Fruit fly (Drosophila melanogaster): ENCODE data around the gene CG10237.
A peak's percentile ranks its signal among the peaks of the same experiment; 100 is the strongest.

CG10237 gene

dm6 chr2L:19453381-19453780 lies 10.9 kb upstream of the CG10237 start, which contains the start of gene Top2 (continued):
- TF ChIP-seq CG10209 (GFP tag; optimal IDR thresholded peaks at IDR 0.05) (no peak), D (optimal IDR thresholded peaks at IDR 0.05) (no peak), D (GFP tag; optimal IDR thresholded peaks at IDR 0.05) (no peak), chinmo (GFP tag; IDR thresholded peaks at IDR 0.05; ENCODE audit: partially characterized antibody) (peak; percentile 72; the same call in 2 of the 4 replicates), GATAe (GFP tag; conservative IDR thresholded peaks at IDR 0.05) (no peak), odd (GFP tag; optimal IDR thresholded peaks at IDR 0.05) (no peak), Elba2 (GFP tag; optimal IDR thresholded peaks at IDR 0.05) (peak; percentile 4), CG9932 (GFP tag; IDR thresholded peaks at IDR 0.05) (peak; percentile 67), CG6254 (GFP tag; optimal IDR thresholded peaks at IDR 0.05) (no peak), CG8359 (GFP tag; optimal IDR thresholded peaks at IDR 0.05; ENCODE audit: borderline replicate concordance) (no peak), Ptx1 (GFP tag; IDR thresholded peaks at IDR 0.05) (0 out of 2 replicates have a peak, but pooled peaks have one; percentile 32), bigmax (GFP tag; optimal IDR thresholded peaks at IDR 0.05) (peak; percentile 5), CG31224 (GFP tag; IDR thresholded peaks at IDR 0.05) (no peak), lbe (GFP tag; optimal IDR thresholded peaks at IDR 0.05) (no peak), CG10267 (tag; optimal IDR thresholded peaks at IDR 0.05) (peak; percentile 90), sr (GFP tag; IDR thresholded peaks at IDR 0.05) (no peak), Ssrp (tag; optimal IDR thresholded peaks at IDR 0.05) (peak; percentile 43), MBD-R2 (GFP tag; IDR thresholded peaks at IDR 0.05) (peak; percentile 89), gcm (GFP tag; optimal IDR thresholded peaks at IDR 0.05) (no peak), CG3838 (GFP tag; optimal IDR thresholded peaks at IDR 0.05) (no peak), CG8281 (tag; optimal IDR thresholded peaks at IDR 0.05) (no peak), twi (tag; optimal IDR thresholded peaks at IDR 0.05) (peak; percentile 8), bowl (GFP tag; IDR thresholded peaks at IDR 0.05) (no peak), CG12391 (tag; optimal IDR thresholded peaks at IDR 0.05) (peak; percentile 57), sens (GFP tag) (peak; percentile 78), CG16779 (GFP tag; IDR thresholded peaks at IDR 0.05) (no peak), trem (tag; optimal IDR thresholded peaks at IDR 0.05) (peak; percentile 78), Kr (GFP tag; optimal IDR thresholded peaks at IDR 0.05) (no peak), CG15269 (tag; optimal IDR thresholded peaks at IDR 0.05) (no peak), CG14667 (GFP tag; IDR thresholded peaks at IDR 0.05) (no peak), schlank (tag; optimal IDR thresholded peaks at IDR 0.05) (no peak), CG32772 (GFP tag; IDR thresholded peaks at IDR 0.05) (no peak), ato (GFP tag; IDR thresholded peaks at IDR 0.05; ENCODE audit: partially characterized antibody) (peak; percentile 80), CG11456 (GFP tag; IDR thresholded peaks at IDR 0.05) (peak; percentile 61; the same call in 1 of the 3 replicates), Hmr (GFP tag; optimal IDR thresholded peaks at IDR 0.05) (peak; percentile 82), Hsf (GFP tag; optimal IDR thresholded peaks at IDR 0.05) (peak; percentile 39), CG17361 (GFP tag; IDR thresholded peaks at IDR 0.05) (no peak), B-H2 (GFP tag; optimal IDR thresholded peaks at IDR 0.05) (peak; percentile 54), Dfd (GFP tag; optimal IDR thresholded peaks at IDR 0.05) (no peak), sob (GFP tag; IDR thresholded peaks at IDR 0.05) (peak; percentile 48; the same call in 1 of the 2 replicates), CG7271 (tag; optimal IDR thresholded peaks at IDR 0.05) (peak; percentile 18), Lpt (GFP tag; optimal IDR thresholded peaks at IDR 0.05) (no peak), pan (optimal IDR thresholded peaks at IDR 0.05) (no peak), pan (GFP tag; optimal IDR thresholded peaks at IDR 0.05 in 1 of 2, IDR thresholded peaks at IDR 0.05 in 1 of 2) (no peak), CG18619 (GFP tag; optimal IDR thresholded peaks at IDR 0.05) (no peak), croc (GFP tag; conservative IDR thresholded peaks at IDR 0.05) (no peak), ash1 (GFP tag; optimal IDR thresholded peaks at IDR 0.05) (no peak), Nf-YC (tag; optimal IDR thresholded peaks at IDR 0.05) (peak; percentile 14), CG1233 (GFP tag; optimal IDR thresholded peaks at IDR 0.05) (no peak), CG10979 (tag; optimal IDR thresholded peaks at IDR 0.05) (no peak), Opbp (GFP tag; IDR thresholded peaks at IDR 0.05; ENCODE audit: partially characterized antibody) (peak; percentile 88), CG4360 (GFP tag; IDR thresholded peaks at IDR 0.05) (no peak)
